Fruit fly (Drosophila melanogaster) whole organism, embryonic: ENCODE measurements around the gene CG18135.

Experiments used
- Asciz ChIP-seq: fragments of 200-800 bp; sonication (Bioruptor generic); optimal IDR thresholded peaks from 2 replicates; lab custom pipeline; 2017; ENCODE audit warnings: missing biosample characterization, mild to moderate bottlenecking, missing genetic modification characterization, missing genetic modification reagents
- Atf-2 ChIP-seq: fragments of 200-800 bp; sonication (Bioruptor generic); optimal IDR thresholded peaks from 2 replicates; lab custom pipeline; 2016; ENCODE audit warnings: missing biosample characterization, missing genetic modification characterization
- C15 ChIP-seq: fragments of 200-800 bp; sonication (Bioruptor generic); IDR thresholded peaks from 3 replicates; pipeline ENCODE4 v1.3.6; 2022; ENCODE audit warnings: missing biosample characterization, missing genetic modification characterization
- CG10274 ChIP-seq: fragments of 200-800 bp; sonication (Bioruptor generic); optimal IDR thresholded peaks from 3 replicates; lab custom pipeline; 2017; ENCODE audit warnings: missing biosample characterization, mild to moderate bottlenecking, missing genetic modification characterization
- CG10979 ChIP-seq: fragments of 200-800 bp; sonication (Bioruptor generic); optimal IDR thresholded peaks from 2 replicates; lab custom pipeline; 2018; ENCODE audit warnings: missing biosample characterization, mild to moderate bottlenecking, missing genetic modification characterization, moderate library complexity
- CG11560 ChIP-seq: fragments of 200-800 bp; sonication (Bioruptor generic); IDR thresholded peaks from 3 replicates; pipeline ENCODE4 v1.3.6; 2022; ENCODE audit warnings: missing biosample characterization, missing genetic modification characterization
- CG12071 ChIP-seq: fragments of 200-800 bp; sonication (Bioruptor generic); optimal IDR thresholded peaks from 3 replicates; lab custom pipeline; 2018; ENCODE audit warnings: missing biosample characterization, mild to moderate bottlenecking, missing genetic modification characterization
- CG12391 ChIP-seq: fragments of 200-800 bp; sonication (Bioruptor generic); optimal IDR thresholded peaks from 3 replicates; lab custom pipeline; 2018; ENCODE audit warnings: missing biosample characterization, mild to moderate bottlenecking, missing genetic modification characterization, moderate library complexity
- CG14014 ChIP-seq: fragments of 200-800 bp; sonication (Bioruptor generic); IDR thresholded peaks from 2 replicates; pipeline ENCODE4 v1.3.6; 2022; ENCODE audit warnings: missing biosample characterization, missing genetic modification characterization
- CG15011 ChIP-seq: fragments of 200-800 bp; sonication (Bioruptor generic); optimal IDR thresholded peaks from 3 replicates; lab custom pipeline; 2018; ENCODE audit warnings: missing biosample characterization, mild to moderate bottlenecking, missing genetic modification characterization
- CG15073 ChIP-seq: fragments of 200-800 bp; sonication (Bioruptor generic); optimal IDR thresholded peaks from 2 replicates; lab custom pipeline; 2016; ENCODE audit warnings: missing biosample characterization, missing genetic modification characterization
- CG17359 ChIP-seq: fragments of 200-800 bp; sonication (Bioruptor generic); optimal IDR thresholded peaks from 3 replicates; lab custom pipeline; 2018; ENCODE audit warnings: missing biosample characterization, mild to moderate bottlenecking, missing genetic modification characterization, moderate library complexity
- CG33557 ChIP-seq: fragments of 200-800 bp; sonication (Bioruptor generic); optimal IDR thresholded peaks from 2 replicates; lab custom pipeline; 2019; ENCODE audit warnings: missing biosample characterization, mild to moderate bottlenecking, missing genetic modification characterization, moderate library complexity
- CG34376 ChIP-seq: fragments of 200-800 bp; sonication (Bioruptor generic); optimal IDR thresholded peaks from 2 replicates; lab custom pipeline; 2018; ENCODE audit warnings: missing biosample characterization, mild to moderate bottlenecking, missing genetic modification characterization
- CG6854 ChIP-seq: fragments of 200-800 bp; sonication (Bioruptor generic); optimal IDR thresholded peaks from 3 replicates; lab custom pipeline; 2017; ENCODE audit warnings: missing biosample characterization, mild to moderate bottlenecking, missing genetic modification characterization
- CG7928 ChIP-seq: fragments of 200-800 bp; sonication (Bioruptor generic); optimal IDR thresholded peaks from 2 replicates; lab custom pipeline; 2017; ENCODE audit warnings: missing biosample characterization, mild to moderate bottlenecking, missing genetic modification characterization
- CG8290 ChIP-seq, 3 experiments: fragments of 200-800 bp; sonication (Bioruptor generic); optimal IDR thresholded peaks; 2 replicates each; lab custom pipeline; 2016 to 2019; ENCODE audit warnings: missing biosample characterization in 3 of 3, missing genetic modification characterization in 3 of 3, mild to moderate bottlenecking in 2 of 3, moderate library complexity in 1 of 3
- CG8359 ChIP-seq: fragments of 200-800 bp; sonication (Bioruptor generic); optimal IDR thresholded peaks from 2 replicates; lab custom pipeline; 2017; ENCODE audit warnings: missing biosample characterization, mild to moderate bottlenecking, missing genetic modification characterization, borderline replicate concordance
- CrebB ChIP-seq: fragments of 200-800 bp; sonication (Bioruptor generic); optimal IDR thresholded peaks from 3 replicates; lab custom pipeline; 2018; ENCODE audit warnings: missing biosample characterization, mild to moderate bottlenecking, missing genetic modification characterization
- Dll ChIP-seq: fragments of 200-800 bp; sonication (Bioruptor generic); IDR thresholded peaks from 4 replicates; pipeline ENCODE4 v1.3.6; 2022; ENCODE audit warnings: missing biosample characterization, missing genetic modification characterization; ENCODE audit not compliant: partially characterized antibody
- HHEX ChIP-seq: fragments of 200-800 bp; sonication (Bioruptor generic); optimal IDR thresholded peaks from 3 replicates; lab custom pipeline; 2017; ENCODE audit warnings: missing biosample characterization, mild to moderate bottlenecking, missing genetic modification characterization, missing genetic modification reagents
- HmgD ChIP-seq: fragments of 200-800 bp; sonication (Bioruptor generic); optimal IDR thresholded peaks from 3 replicates; lab custom pipeline; 2016; ENCODE audit warnings: missing biosample characterization, missing genetic modification characterization
- NC2α ChIP-seq: fragments of 200-800 bp; sonication (Bioruptor generic); optimal IDR thresholded peaks from 2 replicates; lab custom pipeline; 2016; ENCODE audit warnings: missing biosample characterization, missing genetic modification characterization
- Nf-YC ChIP-seq: fragments of 200-800 bp; optimal IDR thresholded peaks from 3 replicates; lab custom pipeline; 2019; ENCODE audit warnings: missing biosample characterization, mild to moderate bottlenecking, missing genetic modification characterization, moderate library complexity
- Pdp1 ChIP-seq, 2 experiments: fragments of 200-800 bp; sonication (Bioruptor generic); optimal IDR thresholded peaks; 3 replicates each; lab custom pipeline; 2016; ENCODE audit warnings: missing biosample characterization in 2 of 2, missing genetic modification characterization in 2 of 2, mild to moderate bottlenecking in 1 of 2, moderate library complexity in 1 of 2
- Ptx1 ChIP-seq: fragments of 200-800 bp; sonication (Bioruptor generic); IDR thresholded peaks from 2 replicates; pipeline ENCODE4 v1.3.6; 2022; ENCODE audit warnings: missing biosample characterization, missing genetic modification characterization
- Sox102F ChIP-seq: fragments of 200-800 bp; sonication (Bioruptor generic); optimal IDR thresholded peaks from 2 replicates; lab custom pipeline; 2018; ENCODE audit warnings: missing biosample characterization, mild to moderate bottlenecking, missing genetic modification characterization, moderate library complexity
- Ssrp ChIP-seq: fragments of 200-800 bp; sonication (Bioruptor generic); optimal IDR thresholded peaks from 2 replicates; lab custom pipeline; 2018; ENCODE audit warnings: missing biosample characterization, mild to moderate bottlenecking, missing genetic modification characterization, moderate library complexity
- Vsx1 ChIP-seq: fragments of 200-800 bp; sonication (Bioruptor generic); optimal IDR thresholded peaks from 2 replicates; lab custom pipeline; 2017; ENCODE audit warnings: missing biosample characterization, mild to moderate bottlenecking, missing genetic modification characterization, missing genetic modification reagents
- ac ChIP-seq: fragments of 200-800 bp; sonication (Bioruptor generic); optimal IDR thresholded peaks from 3 replicates; lab custom pipeline; 2017; ENCODE audit warnings: missing biosample characterization, mild to moderate bottlenecking, missing genetic modification characterization
- chm ChIP-seq: fragments of 200-800 bp; sonication (Bioruptor generic); IDR thresholded peaks from 2 replicates; pipeline ENCODE4 v1.3.6; 2022; ENCODE audit warnings: missing biosample characterization, missing genetic modification characterization
- crc ChIP-seq: fragments of 200-800 bp; sonication (Bioruptor generic); optimal IDR thresholded peaks from 2 replicates; lab custom pipeline; 2016; ENCODE audit warnings: missing biosample characterization, missing genetic modification characterization
- cwo ChIP-seq: fragments of 200-800 bp; sonication (Bioruptor generic); optimal IDR thresholded peaks from 3 replicates; lab custom pipeline; 2017; ENCODE audit warnings: missing biosample characterization, missing genetic modification characterization, mild to moderate bottlenecking, moderate library complexity, missing genetic modification reagents
- dm ChIP-seq: fragments of 200-800 bp; sonication (Bioruptor generic); optimal IDR thresholded peaks from 3 replicates; lab custom pipeline; 2016; ENCODE audit warnings: missing biosample characterization, missing genetic modification characterization
- gcm2 ChIP-seq: fragments of 200-800 bp; sonication (Bioruptor generic); optimal IDR thresholded peaks from 2 replicates; lab custom pipeline; 2016; ENCODE audit warnings: missing biosample characterization, missing genetic modification characterization
- gem ChIP-seq: fragments of 200-800 bp; sonication (Bioruptor generic); optimal IDR thresholded peaks from 2 replicates; lab custom pipeline; 2019; ENCODE audit warnings: missing biosample characterization, mild to moderate bottlenecking, missing genetic modification characterization, moderate library complexity
- gt ChIP-seq: fragments of 200-800 bp; sonication (Bioruptor generic); IDR thresholded peaks from 2 replicates; pipeline ENCODE4 v1.3.6; 2022; ENCODE audit warnings: missing biosample characterization, missing genetic modification characterization
- pan ChIP-seq, 4 experiments: fragments of >200 bp in 3 of 4; fragments of 200-800 bp in 1 of 4; sonication (Bioruptor generic) in 1 of 4; optimal IDR thresholded peaks in 3 of 4; IDR thresholded peaks in 1 of 4; 2 replicates each; pipeline versions ENCODE4 v1.3.6 to Lab custom; 2017 to 2022; ENCODE audit warnings: missing biosample characterization in 2 of 4, missing genetic modification characterization in 2 of 4, mixed read lengths in 1 of 4
- pho ChIP-seq: fragments of 200-800 bp; sonication (Bioruptor generic); optimal IDR thresholded peaks from 2 replicates; lab custom pipeline; 2016; ENCODE audit warnings: missing biosample characterization, missing genetic modification characterization
- pzg ChIP-seq: fragments of 200-800 bp; sonication (Bioruptor generic); optimal IDR thresholded peaks from 3 replicates; lab custom pipeline; 2018; ENCODE audit warnings: missing biosample characterization, mild to moderate bottlenecking, missing genetic modification characterization, moderate library complexity
- rib ChIP-seq: fragments of 200-800 bp; sonication (Bioruptor generic); IDR thresholded peaks from 2 replicates; pipeline ENCODE4 v1.3.6; 2022; ENCODE audit warnings: missing biosample characterization, missing genetic modification characterization
- ro ChIP-seq: fragments of 200-800 bp; sonication (Bioruptor generic); IDR thresholded peaks from 2 replicates; pipeline ENCODE4 v1.3.6; 2022; ENCODE audit warnings: missing biosample characterization, missing genetic modification characterization
- salm ChIP-seq: fragments of 200-800 bp; sonication (Bioruptor generic); optimal IDR thresholded peaks from 2 replicates; lab custom pipeline; 2018; ENCODE audit warnings: missing biosample characterization, mild to moderate bottlenecking, missing genetic modification characterization
- sens-2 ChIP-seq: fragments of 200-800 bp; sonication (Bioruptor generic); IDR thresholded peaks from 2 replicates; pipeline ENCODE4 v1.3.6; 2022; ENCODE audit warnings: missing biosample characterization, missing genetic modification characterization
- sug ChIP-seq: fragments of 200-800 bp; optimal IDR thresholded peaks from 2 replicates; lab custom pipeline; 2019; ENCODE audit warnings: missing biosample characterization, mild to moderate bottlenecking, missing genetic modification characterization, moderate library complexity
- unc-4 ChIP-seq: fragments of 200-800 bp; sonication (Bioruptor generic); IDR thresholded peaks from 2 replicates; pipeline ENCODE4 v1.3.6; 2022; ENCODE audit warnings: missing biosample characterization, missing genetic modification characterization; ENCODE audit not compliant: partially characterized antibody
- wdn ChIP-seq: fragments of 200-800 bp; sonication (Bioruptor generic); IDR thresholded peaks from 2 replicates; pipeline ENCODE4 v1.3.6; 2022; ENCODE audit warnings: missing biosample characterization, missing genetic modification characterization
- z ChIP-seq: fragments of 200-800 bp; sonication (Bioruptor generic); IDR thresholded peaks from 3 replicates; pipeline ENCODE4 v1.3.6; 2022; ENCODE audit warnings: missing biosample characterization, missing genetic modification characterization
- zen ChIP-seq: fragments of 200-800 bp; sonication (Bioruptor generic); optimal IDR thresholded peaks from 3 replicates; lab custom pipeline; 2018; ENCODE audit warnings: missing biosample characterization, mild to moderate bottlenecking, missing genetic modification characterization, moderate library complexity

The CG18135 gene

dm6 chr3L:19040155-19040644 is 42.1 kb upstream of the CG18135 start (continued):
- TF ChIP-seq Pdp1 (GFP tag; optimal IDR thresholded peaks at IDR 0.05; lab: Kevin White, UChicago): no peak
- TF ChIP-seq sug (tag; lab: Kevin White, UChicago): peak; percentile 98
- TF ChIP-seq CG7928: no peak
- no peak for TF ChIP-seq Dll
- no peak for TF ChIP-seq unc-4 (GFP tag; lab: Robert Waterston, UW)
- peak; percentile 4 for TF ChIP-seq CG15011 (GFP tag; lab: Kevin White, UChicago)
- TF ChIP-seq Sox102F (GFP tag; lab: Kevin White, UChicago): no peak
- no peak for TF ChIP-seq gt (GFP tag; lab: Robert Waterston, UW)
- no peak for TF ChIP-seq Nf-YC (tag; lab: Kevin White, UChicago)
- peak; percentile 33 for TF ChIP-seq Vsx1 (GFP tag; lab: Kevin White, UChicago)
- TF ChIP-seq sens-2 (GFP tag; lab: Robert Waterston, UW): no peak
- TF ChIP-seq CG33557 (GFP tag; lab: Kevin White, UChicago): peak; percentile 66
- no peak for TF ChIP-seq chm (GFP tag; lab: Robert Waterston, UW)
- TF ChIP-seq CG12391 (tag; lab: Kevin White, UChicago): no peak
- no peak for TF ChIP-seq HmgD (GFP tag; lab: Kevin White, UChicago)
- TF ChIP-seq CG11560 (tag; lab: Robert Waterston, UW): no peak
- no peak for TF ChIP-seq CG34376 (GFP tag; lab: Kevin White, UChicago)
- TF ChIP-seq salm (tag; lab: Kevin White, UChicago): no peak
- peak; percentile 19 for TF ChIP-seq CG17359 (tag; lab: Kevin White, UChicago)
- TF ChIP-seq NC2α (GFP tag; lab: Kevin White, UChicago): no peak
- TF ChIP-seq ro (GFP tag; lab: Robert Waterston, UW): no peak
- TF ChIP-seq C15 (GFP tag; lab: Robert Waterston, UW): no peak
- no peak for TF ChIP-seq wdn (GFP tag; lab: Robert Waterston, UW)
- no peak for TF ChIP-seq pzg (GFP tag; lab: Kevin White, UChicago)
- peak; percentile 52 for TF ChIP-seq ac
- TF ChIP-seq CG10274 (GFP tag; lab: Kevin White, UChicago): no peak
- no peak for TF ChIP-seq CG6854 (GFP tag; lab: Kevin White, UChicago)
- TF ChIP-seq Asciz (GFP tag; lab: Kevin White, UChicago): peak; percentile 52
- no peak for TF ChIP-seq HHEX (GFP tag; lab: Kevin White, UChicago)
- no peak for TF ChIP-seq CG15073
- no peak for TF ChIP-seq CG14014
- no peak for TF ChIP-seq CG10979
- TF ChIP-seq z: no peak
- no peak for TF ChIP-seq gcm2 (GFP tag; lab: Kevin White, UChicago)
- no peak for TF ChIP-seq CG12071 (GFP tag; lab: Kevin White, UChicago)
- peak; percentile 37 for TF ChIP-seq cwo (GFP tag; lab: Kevin White, UChicago)
- no peak for TF ChIP-seq zen
- no peak for TF ChIP-seq CG8359
- TF ChIP-seq Ssrp: no peak
- TF ChIP-seq Atf-2: no peak
- no peak for TF ChIP-seq CG8290 (GFP tag; optimal IDR thresholded peaks at IDR 0.05; lab: Kevin White, UChicago)
- TF ChIP-seq CG8290 (tag; optimal IDR thresholded peaks at IDR 0.05; lab: Kevin White, UChicago): peak in 1 of 2 experiments; percentile 52
- TF ChIP-seq Ptx1: peak; percentile 57
- no peak for TF ChIP-seq pan (optimal IDR thresholded peaks at IDR 0.05; lab: Kevin White, UChicago)
- peak in 1 of 2 experiments; percentile 84 for TF ChIP-seq pan (GFP tag; optimal IDR thresholded peaks at IDR 0.05 in 1 of 2, IDR thresholded peaks at IDR 0.05 in 1 of 2)
- no peak for TF ChIP-seq CrebB (tag; lab: Kevin White, UChicago)
- peak; percentile 1 for TF ChIP-seq gem (tag; lab: Kevin White, UChicago)
- peak; percentile 82 for TF ChIP-seq rib
- TF ChIP-seq dm (GFP tag; lab: Kevin White, UChicago): no peak
- TF ChIP-seq crc (GFP tag; lab: Kevin White, UChicago): no peak
- no peak for TF ChIP-seq pho (GFP tag; lab: Kevin White, UChicago)
